Worm (Caenorhabditis elegans) whole organism, L1 larva: Measurements from ENCODE around the gene F53F4.16.

Experiments used
- F16B12.6 ChIP-seq: fragments of 150-350 bp; optimal IDR thresholded peaks from 2 replicates; lab custom pipeline; 2014; ENCODE audit warnings: missing biosample characterization, missing genetic modification characterization
- aha-1 ChIP-seq: fragments of 150-350 bp; optimal IDR thresholded peaks from 2 replicates; lab custom pipeline; 2014; ENCODE audit warnings: missing biosample characterization, missing genetic modification characterization
- alr-1 ChIP-seq: fragments of 200-800 bp; sonication (Bioruptor generic); optimal IDR thresholded peaks from 2 replicates; lab custom pipeline; 2018; ENCODE audit warnings: borderline replicate concordance, mild to moderate bottlenecking, missing genetic modification characterization, missing compliant biosample characterization
- ama-1 ChIP-seq: fragments of 150-350 bp; optimal IDR thresholded peaks from 2 replicates; lab custom pipeline; 2014
- ceh-63 ChIP-seq: fragments of 200-800 bp; sonication (Bioruptor generic); optimal IDR thresholded peaks from 2 replicates; lab custom pipeline; 2018; ENCODE audit warnings: mild to moderate bottlenecking, missing genetic modification characterization, missing compliant biosample characterization
- ceh-8 ChIP-seq: fragments of 200-800 bp; sonication (Bioruptor generic); optimal IDR thresholded peaks from 2 replicates; lab custom pipeline; 2018; ENCODE audit warnings: mild to moderate bottlenecking, missing genetic modification characterization, moderate library complexity, missing compliant biosample characterization
- ceh-82 ChIP-seq, 3 experiments: fragments of 150-350 bp in 1 of 3; sonication (generic microtip) in 2 of 3; optimal IDR thresholded peaks; 2 replicates each; lab custom pipeline; 2014 to 2017; ENCODE audit warnings: missing biosample characterization in 3 of 3, missing genetic modification characterization in 3 of 3
- ceh-90 ChIP-seq: sonication (generic microtip); optimal IDR thresholded peaks from 2 replicates; lab custom pipeline; 2016; ENCODE audit warnings: missing genetic modification characterization, missing compliant biosample characterization
- efl-3 ChIP-seq: fragments of 200-800 bp; sonication (Bioruptor generic); optimal IDR thresholded peaks from 2 replicates; lab custom pipeline; 2018; ENCODE audit warnings: mild to moderate bottlenecking, missing genetic modification characterization, missing compliant biosample characterization
- egl-13 ChIP-seq: sonication (generic microtip); optimal IDR thresholded peaks from 2 replicates; lab custom pipeline; 2016; ENCODE audit warnings: missing genotype, missing genetic modification reagents, missing genetic modification characterization, missing compliant biosample characterization
- egl-27 ChIP-seq, 2 experiments: fragments of 150-350 bp in 1 of 2; sonication (generic microtip); optimal IDR thresholded peaks; 3 replicates each; lab custom pipeline; 2017 to 2018; ENCODE audit warnings: missing biosample characterization in 2 of 2, missing genetic modification characterization in 2 of 2, missing genetic modification reagents in 2 of 2
- elt-2 ChIP-seq: sonication (generic microtip); optimal IDR thresholded peaks from 2 replicates; lab custom pipeline; 2016; ENCODE audit warnings: missing genetic modification characterization, mild to moderate bottlenecking, inconsistent platforms, missing compliant biosample characterization, missing genetic modification reagents
- ets-5 ChIP-seq: fragments of 200-800 bp; sonication (Bioruptor generic); IDR thresholded peaks from 2 replicates; pipeline ENCODE4 v1.3.6; 2022; ENCODE audit warnings: missing genetic modification characterization, missing compliant biosample characterization
- fkh-10 ChIP-seq: sonication (generic microtip); optimal IDR thresholded peaks from 2 replicates; lab custom pipeline; 2017; ENCODE audit warnings: missing biosample characterization, missing genetic modification reagents, missing genetic modification characterization
- fkh-4 ChIP-seq: sonication (generic microtip); optimal IDR thresholded peaks from 2 replicates; lab custom pipeline; 2016; ENCODE audit warnings: missing compliant biosample characterization, missing genetic modification characterization, borderline replicate concordance
- fkh-8 ChIP-seq: sonication (generic microtip); optimal IDR thresholded peaks from 2 replicates; lab custom pipeline; 2016; ENCODE audit warnings: mild to moderate bottlenecking, missing genetic modification characterization, missing compliant biosample characterization
- grh-1 ChIP-seq: fragments of 200-800 bp; sonication (Bioruptor generic); IDR thresholded peaks from 2 replicates; pipeline ENCODE4 v1.3.6; 2022; ENCODE audit warnings: missing genetic modification reagents, missing genetic modification characterization, missing compliant biosample characterization
- hlh-4 ChIP-seq: sonication (generic microtip); optimal IDR thresholded peaks from 2 replicates; lab custom pipeline; 2016; ENCODE audit warnings: mild to moderate bottlenecking, missing genetic modification characterization, missing compliant biosample characterization
- jun-1 ChIP-seq: fragments of 150-350 bp; optimal IDR thresholded peaks from 2 replicates; lab custom pipeline; 2014; ENCODE audit warnings: missing biosample characterization, missing genetic modification reagents, missing genetic modification characterization
- lin-13 ChIP-seq: fragments of 150-350 bp; optimal IDR thresholded peaks from 2 replicates; lab custom pipeline; 2014; ENCODE audit warnings: missing biosample characterization, missing genetic modification reagents, missing genetic modification characterization
- lin-14 ChIP-seq: fragments of 200-800 bp; sonication (Bioruptor generic); optimal IDR thresholded peaks from 2 replicates; lab custom pipeline; 2018; ENCODE audit warnings: mild to moderate bottlenecking, missing genetic modification characterization, moderate library complexity, missing compliant biosample characterization
- lin-35 ChIP-seq, 2 experiments: fragments of 150-350 bp; optimal IDR thresholded peaks; 2 replicates each; lab custom pipeline; 2014; ENCODE audit warnings: missing biosample characterization in 2 of 2, missing genetic modification characterization in 2 of 2, missing genetic modification reagents in 2 of 2
- lir-3 ChIP-seq: sonication (generic microtip); optimal IDR thresholded peaks from 2 replicates; lab custom pipeline; 2016; ENCODE audit warnings: mild to moderate bottlenecking, missing genetic modification characterization, moderate library complexity, missing compliant biosample characterization; ENCODE audit not compliant: poor library complexity
- lsy-2 ChIP-seq, 2 experiments: fragments of 150-350 bp; optimal IDR thresholded peaks; 2 replicates each; lab custom pipeline; 2014; ENCODE audit warnings: missing biosample characterization in 2 of 2, missing genetic modification characterization in 2 of 2
- mab-9 ChIP-seq: fragments of 200-800 bp; sonication (Bioruptor generic); IDR thresholded peaks from 2 replicates; pipeline ENCODE4 v1.3.6; 2022; ENCODE audit warnings: missing genetic modification reagents, missing genetic modification characterization, missing compliant biosample characterization
- mdl-1 ChIP-seq, 2 experiments: fragments of 150-350 bp; optimal IDR thresholded peaks; 2 replicates each; lab custom pipeline; 2014 to 2017; ENCODE audit warnings: missing biosample characterization in 2 of 2, missing genetic modification characterization in 2 of 2, inconsistent platforms in 1 of 2
- mef-2 ChIP-seq: fragments of 150-350 bp; optimal IDR thresholded peaks from 2 replicates; lab custom pipeline; 2014; ENCODE audit warnings: missing biosample characterization, missing genetic modification characterization
- mep-1 ChIP-seq: fragments of 150-350 bp; optimal IDR thresholded peaks from 2 replicates; lab custom pipeline; 2014; ENCODE audit warnings: missing biosample characterization, missing genetic modification characterization
- nhr-11 ChIP-seq: fragments of 150-350 bp; optimal IDR thresholded peaks from 2 replicates; lab custom pipeline; 2014; ENCODE audit warnings: missing biosample characterization, missing genetic modification characterization
- nhr-19 ChIP-seq: fragments of 200-800 bp; sonication (Bioruptor generic); conservative IDR thresholded peaks from 2 replicates; pipeline ENCODE4 v1.3.6; 2022; ENCODE audit warnings: missing genetic modification characterization, missing compliant biosample characterization
- nhr-28 ChIP-seq: fragments of 150-350 bp; optimal IDR thresholded peaks from 2 replicates; lab custom pipeline; 2014; ENCODE audit warnings: missing biosample characterization, missing genetic modification characterization
- nhr-71 ChIP-seq: sonication (generic microtip); optimal IDR thresholded peaks from 2 replicates; lab custom pipeline; 2016; ENCODE audit warnings: mild to moderate bottlenecking, missing genetic modification characterization, moderate library complexity, missing compliant biosample characterization
- nhr-85 ChIP-seq: sonication (generic microtip); peaks from one replicate; lab custom pipeline; 2016; ENCODE audit warnings: missing genetic modification characterization, inconsistent platforms, missing compliant biosample characterization
- nhr-90 ChIP-seq: sonication (generic microtip); optimal IDR thresholded peaks from 2 replicates; lab custom pipeline; 2016; ENCODE audit warnings: mild to moderate bottlenecking, missing genetic modification characterization, missing compliant biosample characterization; ENCODE audit not compliant: poor library complexity
- pqm-1 ChIP-seq: sonication (generic microtip); optimal IDR thresholded peaks from 3 replicates; lab custom pipeline; 2017; ENCODE audit warnings: missing biosample characterization, missing genetic modification characterization
- rnt-1 ChIP-seq: sonication (generic microtip); optimal IDR thresholded peaks from 2 replicates; lab custom pipeline; 2016; ENCODE audit warnings: mild to moderate bottlenecking, missing genetic modification characterization, moderate library complexity, missing compliant biosample characterization
- sup-37 ChIP-seq: fragments of 200-800 bp; sonication (Bioruptor generic); optimal IDR thresholded peaks from 2 replicates; lab custom pipeline; 2018; ENCODE audit warnings: mild to moderate bottlenecking, missing genetic modification characterization, missing compliant biosample characterization
- swsn-7 ChIP-seq: sonication (generic microtip); optimal IDR thresholded peaks from 2 replicates; lab custom pipeline; 2016; ENCODE audit warnings: missing genetic modification characterization, missing compliant biosample characterization
- tlp-1 ChIP-seq: fragments of 150-350 bp; optimal IDR thresholded peaks from 2 replicates; lab custom pipeline; 2014; ENCODE audit warnings: missing biosample characterization, missing genetic modification characterization
- unc-130 ChIP-seq: fragments of 150-350 bp; optimal IDR thresholded peaks from 2 replicates; lab custom pipeline; 2017; ENCODE audit warnings: missing biosample characterization, missing genetic modification characterization, inconsistent platforms
- unc-30 ChIP-seq: sonication (generic microtip); optimal IDR thresholded peaks from 2 replicates; lab custom pipeline; 2017; ENCODE audit warnings: missing biosample characterization, missing genetic modification characterization
- unc-62 ChIP-seq: fragments of 150-350 bp; optimal IDR thresholded peaks from 2 replicates; lab custom pipeline; 2014; ENCODE audit warnings: missing biosample characterization, missing genetic modification reagents, missing genetic modification characterization
- unc-98 ChIP-seq: fragments of 200-800 bp; sonication (Bioruptor generic); IDR thresholded peaks from 2 replicates; pipeline ENCODE4 v1.3.6; 2022; ENCODE audit warnings: missing genetic modification characterization, missing compliant biosample characterization
- zag-1 ChIP-seq: fragments of 150-350 bp; optimal IDR thresholded peaks from 2 replicates; lab custom pipeline; 2014; ENCODE audit warnings: missing biosample characterization, missing genetic modification characterization
- zip-4 ChIP-seq: fragments of 200-800 bp; sonication (Bioruptor generic); optimal IDR thresholded peaks from 2 replicates; lab custom pipeline; 2018; ENCODE audit warnings: mild to moderate bottlenecking, missing genetic modification characterization, moderate library complexity, missing compliant biosample characterization

Gene F53F4.16

ce11 chrV:13655202-13655764 lies 33.7 kb upstream of the F53F4.16 start (continued):
- TF ChIP-seq nhr-28 (tag; lab: Kevin White, UChicago) (no peak), F16B12.6 (tag; lab: Kevin White, UChicago) (no peak), lin-35 (GFP tag; optimal IDR thresholded peaks at IDR 0.05; lab: Kevin White, UChicago) (peak in 1 of 2 experiments; percentile 61), nhr-11 (no peak), egl-13 (tag; lab: Kevin White, UChicago) (peak; percentile 34), rnt-1 (tag; lab: Kevin White, UChicago) (peak; percentile 72), lin-14 (GFP tag; lab: Kevin White, UChicago) (peak; percentile 94), fkh-10 (peak; percentile 34), tlp-1 (no peak), nhr-19 (GFP tag; lab: Robert Waterston, UW) (peak; percentile 50), grh-1 (peak; percentile 28; the same call in 1 of the 2 replicates), lsy-2 (tag; optimal IDR thresholded peaks at IDR 0.05; lab: Kevin White, UChicago) (peak; percentile 52 to 83), unc-62 (no peak), unc-98 (no peak), nhr-71 (tag; lab: Kevin White, UChicago) (peak; percentile 82), mdl-1 (tag; optimal IDR thresholded peaks at IDR 0.05; lab: Kevin White, UChicago) (peak in 1 of 2 experiments; percentile 73), lin-13 (GFP tag; lab: Kevin White, UChicago) (peak; percentile 51), mep-1 (tag; lab: Kevin White, UChicago) (peak; percentile 76), lir-3 (peak; percentile 52), nhr-90 (peak; percentile 38), jun-1 (peak; percentile 67), pqm-1 (tag; lab: Kevin White, UChicago) (no peak), mab-9 (GFP tag; lab: Robert Waterston, UW) (no peak), aha-1 (no peak), unc-30 (tag; lab: Kevin White, UChicago) (no peak), ceh-90 (tag; lab: Kevin White, UChicago) (no peak), ets-5 (no peak), swsn-7 (peak; percentile 50), hlh-4 (tag; lab: Kevin White, UChicago) (no peak), unc-130 (tag; lab: Kevin White, UChicago) (no peak), zag-1 (no peak), alr-1 (tag; lab: Kevin White, UChicago) (no peak), efl-3 (GFP tag; lab: Kevin White, UChicago) (no peak), fkh-8 (peak; percentile 79), ama-1 (lab: Kevin White, UChicago) (peak; percentile 28), egl-27 (tag; optimal IDR thresholded peaks at IDR 0.05; lab: Kevin White, UChicago) (peak in 1 of 2 experiments; percentile 56), mef-2 (tag; lab: Kevin White, UChicago) (no peak), elt-2 (tag; lab: Kevin White, UChicago) (peak; percentile 1), sup-37 (GFP tag; lab: Kevin White, UChicago) (no peak), nhr-85 (peak; percentile 89), ceh-8 (GFP tag; lab: Kevin White, UChicago) (peak; percentile 80), ceh-63 (no peak), zip-4 (GFP tag; lab: Kevin White, UChicago) (no peak), ceh-82 (tag; optimal IDR thresholded peaks at IDR 0.05; lab: Kevin White, UChicago) (peak; percentile 20 to 59 (median 50)), fkh-4 (tag; lab: Kevin White, UChicago) (no peak)
